Worm (Caenorhabditis elegans) whole organism, midembryonic: ENCODE results near the gene F28E10.4.

Source experiments
- T22C8.4 ChIP-seq: fragments of 200-800 bp; sonication (Bioruptor generic); IDR thresholded peaks from 2 replicates; pipeline ENCODE4 v1.3.6; 2022; ENCODE audit warnings: missing genetic modification characterization, missing compliant biosample characterization
- cog-1 ChIP-seq: sonication (generic microtip); optimal IDR thresholded peaks from 2 replicates; lab custom pipeline; 2016; ENCODE audit warnings: missing genetic modification characterization, missing compliant biosample characterization
- flt-1 ChIP-seq: fragments of 200-800 bp; sonication (Bioruptor generic); IDR thresholded peaks from 2 replicates; pipeline ENCODE4 v1.3.6; 2022; ENCODE audit warnings: missing genetic modification characterization, missing compliant biosample characterization
- klf-2 ChIP-seq: fragments of 200-800 bp; sonication (Bioruptor generic); conservative IDR thresholded peaks from 2 replicates; pipeline ENCODE4 v1.3.6; 2022; ENCODE audit warnings: missing genetic modification reagents, missing genetic modification characterization, missing compliant biosample characterization
- med-1 ChIP-seq: sonication (generic microtip); optimal IDR thresholded peaks from 2 replicates; lab custom pipeline; 2017; ENCODE audit warnings: missing genetic modification characterization, mild to moderate bottlenecking, missing compliant biosample characterization, antibody characterized with exemption, missing genetic modification reagents; ENCODE audit not compliant: insufficient read depth
- ref-1 ChIP-seq: fragments of 200-800 bp; sonication (Bioruptor generic); conservative IDR thresholded peaks from 2 replicates; pipeline ENCODE4 v1.3.6; 2022; ENCODE audit warnings: missing genetic modification reagents, missing genetic modification characterization, missing compliant biosample characterization
- tab-1 ChIP-seq: fragments of 200-800 bp; sonication (Bioruptor generic); IDR thresholded peaks from 2 replicates; pipeline ENCODE4 v1.3.6; 2022; ENCODE audit warnings: missing genetic modification characterization, missing compliant biosample characterization
- ztf-23 ChIP-seq: fragments of 200-800 bp; sonication (Bioruptor generic); IDR thresholded peaks from 2 replicates; pipeline ENCODE4 v1.3.6; 2022; ENCODE audit warnings: missing genetic modification reagents, missing genetic modification characterization, missing compliant biosample characterization
- ztf-29 ChIP-seq: fragments of 200-800 bp; sonication (Bioruptor generic); IDR thresholded peaks from 2 replicates; pipeline ENCODE4 v1.3.6; 2022; ENCODE audit warnings: missing genetic modification reagents, missing genetic modification characterization, missing compliant biosample characterization

Gene F28E10.4

ce11 chrIV:4533025-4533424 is 34.2 kb downstream of the F28E10.4 start, which contains the start of gene ZK185.4:
Gene ZK185.4 (minus strand): TSS chrIV:4533125.
- no peak for TF ChIP-seq med-1 (GFP tag; lab: Kevin White, UChicago)
- TF ChIP-seq flt-1 (GFP tag; lab: Robert Waterston, UW), result no peak
- TF ChIP-seq ztf-29 (GFP tag; lab: Robert Waterston, UW), result no peak
- TF ChIP-seq cog-1 (tag; lab: Kevin White, UChicago), result no peak
- TF ChIP-seq ztf-23 (GFP tag; lab: Robert Waterston, UW), result no peak
- TF ChIP-seq T22C8.4 (GFP tag; lab: Robert Waterston, UW), result no peak
- TF ChIP-seq tab-1 (GFP tag; lab: Robert Waterston, UW), result no peak
- TF ChIP-seq klf-2 (GFP tag; lab: Robert Waterston, UW), result no peak
- TF ChIP-seq ref-1, result no peak

ce11 chrIV:4530170-4530569 is 37.1 kb downstream of the F28E10.4 start, which contains the start of gene ZK185.3:
Gene ZK185.3 (minus strand): TSS chrIV:4530432.
- no peak for TF ChIP-seq ztf-29 (GFP tag; lab: Robert Waterston, UW)
- no peak for TF ChIP-seq med-1 (GFP tag; lab: Kevin White, UChicago)
- no peak for TF ChIP-seq tab-1 (GFP tag; lab: Robert Waterston, UW)
- no peak for TF ChIP-seq ref-1
- TF ChIP-seq klf-2 (GFP tag; lab: Robert Waterston, UW), result no peak
- no peak for TF ChIP-seq cog-1 (tag; lab: Kevin White, UChicago)

- TF ChIP-seq flt-1 (GFP tag; lab: Robert Waterston, UW) (no peak), cog-1 (tag; lab: Kevin White, UChicago) (no peak), med-1 (GFP tag; lab: Kevin White, UChicago) (no peak), ztf-29 (GFP tag; lab: Robert Waterston, UW) (no peak), ref-1 (no peak), ztf-23 (GFP tag; lab: Robert Waterston, UW) (no peak), T22C8.4 (GFP tag; lab: Robert Waterston, UW) (no peak), klf-2 (GFP tag; lab: Robert Waterston, UW) (no peak), tab-1 (GFP tag; lab: Robert Waterston, UW) (no peak)
These were observed 40.5 kb downstream of the F28E10.4 start for ce11 chrIV:4526724-4527123.

ce11 chrIV:4526028-4526427 is 41.2 kb downstream of the F28E10.4 start:
- TF ChIP-seq klf-2 (GFP tag; lab: Robert Waterston, UW) (no peak), flt-1 (GFP tag; lab: Robert Waterston, UW) (no peak), T22C8.4 (GFP tag; lab: Robert Waterston, UW) (no peak), ref-1 (no peak), tab-1 (GFP tag; lab: Robert Waterston, UW) (no peak), cog-1 (tag; lab: Kevin White, UChicago) (no peak), ztf-23 (GFP tag; lab: Robert Waterston, UW) (no peak), ztf-29 (GFP tag; lab: Robert Waterston, UW) (no peak), med-1 (GFP tag; lab: Kevin White, UChicago) (no peak)

ce11 chrIV:4524943-4525342 is 42.3 kb downstream of the F28E10.4 start, which contains the start of gene ZK180.6:
Gene ZK180.6 (minus strand): TSS chrIV:4525043.
- TF ChIP-seq flt-1 (GFP tag; lab: Robert Waterston, UW), result no peak
- no peak for TF ChIP-seq ref-1
- TF ChIP-seq cog-1 (tag; lab: Kevin White, UChicago), result no peak
- no peak for TF ChIP-seq med-1 (GFP tag; lab: Kevin White, UChicago)
- TF ChIP-seq T22C8.4 (GFP tag; lab: Robert Waterston, UW), result no peak
- no peak for TF ChIP-seq klf-2 (GFP tag; lab: Robert Waterston, UW)
- TF ChIP-seq tab-1 (GFP tag; lab: Robert Waterston, UW), result no peak
- TF ChIP-seq ztf-29 (GFP tag; lab: Robert Waterston, UW), result no peak
- TF ChIP-seq ztf-23 (GFP tag; lab: Robert Waterston, UW), result no peak

- TF ChIP-seq flt-1 (GFP tag; lab: Robert Waterston, UW) (no peak), tab-1 (GFP tag; lab: Robert Waterston, UW) (no peak), ztf-29 (GFP tag; lab: Robert Waterston, UW) (no peak)
These were observed 43.8 kb downstream of the F28E10.4 start for ce11 chrIV:4523461-4523860.

- TF ChIP-seq ref-1 (no peak), ztf-23 (GFP tag; lab: Robert Waterston, UW) (no peak), ztf-29 (GFP tag; lab: Robert Waterston, UW) (no peak), T22C8.4 (GFP tag; lab: Robert Waterston, UW) (no peak), klf-2 (GFP tag; lab: Robert Waterston, UW) (no peak), tab-1 (GFP tag; lab: Robert Waterston, UW) (no peak), med-1 (GFP tag; lab: Kevin White, UChicago) (no peak), cog-1 (tag; lab: Kevin White, UChicago) (no peak), flt-1 (GFP tag; lab: Robert Waterston, UW) (no peak)
These were observed 47.5 kb downstream of the F28E10.4 start for ce11 chrIV:4519714-4520113.

- TF ChIP-seq T22C8.4 (GFP tag; lab: Robert Waterston, UW), result no peak
- no peak for TF ChIP-seq ztf-29 (GFP tag; lab: Robert Waterston, UW)
- no peak for TF ChIP-seq med-1 (GFP tag; lab: Kevin White, UChicago)
- no peak for TF ChIP-seq ztf-23 (GFP tag; lab: Robert Waterston, UW)
- TF ChIP-seq tab-1 (GFP tag; lab: Robert Waterston, UW), result no peak
- TF ChIP-seq ref-1, result no peak
- no peak for TF ChIP-seq cog-1 (tag; lab: Kevin White, UChicago)
- no peak for TF ChIP-seq klf-2 (GFP tag; lab: Robert Waterston, UW)
These were observed 49.1 kb downstream of the F28E10.4 start for ce11 chrIV:4518111-4518510.

ce11 chrIV:4517066-4517465 is 50.2 kb downstream of the F28E10.4 start, which contains the start of gene ZK180.5:
Gene ZK180.5 (minus strand): TSS chrIV:4517166.
- TF ChIP-seq T22C8.4 (GFP tag; lab: Robert Waterston, UW) (no peak), ref-1 (no peak), ztf-23 (GFP tag; lab: Robert Waterston, UW) (no peak), cog-1 (tag; lab: Kevin White, UChicago) (no peak), flt-1 (GFP tag; lab: Robert Waterston, UW) (no peak), med-1 (GFP tag; lab: Kevin White, UChicago) (no peak), ztf-29 (GFP tag; lab: Robert Waterston, UW) (no peak), klf-2 (GFP tag; lab: Robert Waterston, UW) (no peak), tab-1 (GFP tag; lab: Robert Waterston, UW) (no peak)
